Worm (Caenorhabditis elegans) whole organism, L4 larva: ENCODE data around the gene F56D6.9.

Source experiments
- F49E8.2 ChIP-seq: sonication (generic microtip); optimal IDR thresholded peaks from 2 replicates; lab custom pipeline; 2016; ENCODE audit warnings: missing compliant biosample characterization, mild to moderate bottlenecking, missing genetic modification characterization, borderline replicate concordance
- T20F7.1 ChIP-seq: fragments of 200-800 bp; sonication (Bioruptor generic); optimal IDR thresholded peaks from 2 replicates; lab custom pipeline; 2018; ENCODE audit warnings: mild to moderate bottlenecking, missing genetic modification characterization, missing compliant biosample characterization
- Y105C5A.15 ChIP-seq: fragments of 200-800 bp; sonication (Bioruptor generic); IDR thresholded peaks from 2 replicates; pipeline ENCODE4 v1.3.6; 2022; ENCODE audit warnings: missing genetic modification characterization, missing compliant biosample characterization
- Y48G9A.11 ChIP-seq: fragments of 200-800 bp; sonication (Bioruptor generic); IDR thresholded peaks from 2 replicates; pipeline ENCODE4 v1.3.6; 2022; ENCODE audit warnings: missing genetic modification reagents, missing genetic modification characterization, missing compliant biosample characterization
- ZK337.2 ChIP-seq: fragments of 200-800 bp; sonication (Bioruptor generic); IDR thresholded peaks from 2 replicates; pipeline ENCODE4 v1.3.6; 2022; ENCODE audit warnings: missing genetic modification reagents, missing genetic modification characterization, missing compliant biosample characterization
- aha-1 ChIP-seq: fragments of 150-350 bp; peaks from one replicate; lab custom pipeline; 2014; ENCODE audit warnings: missing biosample characterization, missing genetic modification characterization
- ama-1 ChIP-seq: fragments of 150-350 bp; optimal IDR thresholded peaks from 2 replicates; lab custom pipeline; 2014; ENCODE audit warnings: inconsistent platforms, mixed read lengths
- ceh-20 ChIP-seq: fragments of 200-800 bp; sonication (Bioruptor generic); IDR thresholded peaks from 2 replicates; pipeline ENCODE4 v1.3.6; 2022; ENCODE audit warnings: missing genetic modification reagents, missing genetic modification characterization, missing compliant biosample characterization
- ceh-28 ChIP-seq: fragments of 150-350 bp; optimal IDR thresholded peaks from 2 replicates; lab custom pipeline; 2014; ENCODE audit warnings: missing biosample characterization, missing genetic modification reagents, missing genetic modification characterization
- ceh-62 ChIP-seq: sonication (generic microtip); optimal IDR thresholded peaks from 2 replicates; lab custom pipeline; 2017; ENCODE audit warnings: missing biosample characterization, missing genetic modification characterization
- daf-16 ChIP-seq, 3 experiments: sonication (generic microtip); optimal IDR thresholded peaks; 2 replicates each; lab custom pipeline; 2016 to 2017; ENCODE audit warnings: missing genetic modification characterization in 3 of 3, missing genetic modification reagents in 3 of 3, mild to moderate bottlenecking in 2 of 3, missing compliant biosample characterization in 2 of 3, missing biosample characterization in 1 of 3, moderate library complexity in 1 of 3
- dmd-6 ChIP-seq: fragments of 200-800 bp; sonication (Bioruptor generic); IDR thresholded peaks from 2 replicates; pipeline ENCODE4 v1.3.6; 2022; ENCODE audit warnings: missing genetic modification reagents, missing genetic modification characterization, missing compliant biosample characterization
- duxl-1 ChIP-seq: sonication (generic microtip); optimal IDR thresholded peaks from 2 replicates; lab custom pipeline; 2016; ENCODE audit warnings: mild to moderate bottlenecking, missing genetic modification characterization, moderate library complexity, missing compliant biosample characterization; ENCODE audit not compliant: poor library complexity
- fos-1 ChIP-seq: fragments of 150-350 bp; optimal IDR thresholded peaks from 2 replicates; lab custom pipeline; 2014; ENCODE audit warnings: missing biosample characterization, missing genetic modification characterization
- hlh-11 ChIP-seq: fragments of 200-800 bp; sonication (Bioruptor generic); optimal IDR thresholded peaks from 2 replicates; lab custom pipeline; 2018; ENCODE audit warnings: mild to moderate bottlenecking, missing genetic modification characterization, missing compliant biosample characterization
- jun-1 ChIP-seq: fragments of 150-350 bp; optimal IDR thresholded peaks from 2 replicates; lab custom pipeline; 2014; ENCODE audit warnings: missing biosample characterization, missing genetic modification reagents, missing genetic modification characterization
- lin-1 ChIP-seq: fragments of 200-800 bp; sonication (Bioruptor generic); IDR thresholded peaks from 2 replicates; pipeline ENCODE4 v1.3.6; 2022; ENCODE audit warnings: missing genetic modification reagents, missing genetic modification characterization, missing compliant biosample characterization
- lin-38 ChIP-seq: fragments of 200-800 bp; sonication (Bioruptor generic); IDR thresholded peaks from 2 replicates; pipeline ENCODE4 v1.3.6; 2022; ENCODE audit warnings: missing genetic modification reagents, missing genetic modification characterization, missing compliant biosample characterization
- lsy-2 ChIP-seq, 2 experiments: fragments of 150-350 bp in 1 of 2; sonication (generic microtip) in 1 of 2; optimal IDR thresholded peaks; 2 replicates each; lab custom pipeline; 2014 to 2017; ENCODE audit warnings: missing biosample characterization in 2 of 2, missing genetic modification characterization in 2 of 2
- mdl-1 ChIP-seq, 2 experiments: fragments of 150-350 bp in 1 of 2; sonication (generic microtip) in 1 of 2; optimal IDR thresholded peaks; 2 replicates each; lab custom pipeline; 2014 to 2017; ENCODE audit warnings: missing biosample characterization in 2 of 2, missing genetic modification characterization in 2 of 2
- mxl-3 ChIP-seq: fragments of 200-800 bp; sonication (Bioruptor generic); optimal IDR thresholded peaks from 2 replicates; lab custom pipeline; 2018; ENCODE audit warnings: mild to moderate bottlenecking, missing genetic modification characterization, missing compliant biosample characterization
- nhr-10 ChIP-seq: fragments of 150-350 bp; optimal IDR thresholded peaks from 2 replicates; lab custom pipeline; 2014; ENCODE audit warnings: missing biosample characterization, missing genetic modification characterization
- nhr-237 ChIP-seq: sonication (generic microtip); optimal IDR thresholded peaks from 2 replicates; lab custom pipeline; 2017; ENCODE audit warnings: missing biosample characterization, missing genetic modification characterization
- nhr-28 ChIP-seq: fragments of 150-350 bp; optimal IDR thresholded peaks from 2 replicates; lab custom pipeline; 2014; ENCODE audit warnings: missing biosample characterization, missing genetic modification characterization
- nhr-42 ChIP-seq: fragments of 200-800 bp; sonication (Bioruptor generic); IDR thresholded peaks from 2 replicates; pipeline ENCODE4 v1.3.6; 2022; ENCODE audit warnings: missing genetic modification characterization, missing compliant biosample characterization
- nhr-6 ChIP-seq: fragments of 150-350 bp; optimal IDR thresholded peaks from 2 replicates; lab custom pipeline; 2014; ENCODE audit warnings: missing biosample characterization, missing genetic modification characterization
- nhr-77 ChIP-seq: fragments of 150-350 bp; optimal IDR thresholded peaks from 2 replicates; lab custom pipeline; 2014; ENCODE audit warnings: missing biosample characterization, missing genetic modification characterization
- pha-4 ChIP-seq, 2 experiments: fragments of 150-350 bp in 1 of 2; fragments of 200-800 bp in 1 of 2; sonication (Bioruptor generic) in 1 of 2; IDR thresholded peaks in 1 of 2; optimal IDR thresholded peaks in 1 of 2; 2 replicates each; pipeline versions ENCODE4 v1.3.6 to Lab custom; 2014 to 2022; ENCODE audit warnings: missing genetic modification characterization in 2 of 2, missing genetic modification reagents in 2 of 2, missing biosample characterization in 1 of 2, missing compliant biosample characterization in 1 of 2
- php-3 ChIP-seq: fragments of 200-800 bp; sonication (Bioruptor generic); IDR thresholded peaks from 2 replicates; pipeline ENCODE4 v1.3.6; 2022; ENCODE audit warnings: missing genetic modification reagents, missing genetic modification characterization, missing compliant biosample characterization
- pqm-1 ChIP-seq: sonication (generic microtip); optimal IDR thresholded peaks from 2 replicates; lab custom pipeline; 2017; ENCODE audit warnings: missing biosample characterization, missing genetic modification characterization
- rbr-2 ChIP-seq: sonication (generic microtip); optimal IDR thresholded peaks from 2 replicates; lab custom pipeline; 2016; ENCODE audit warnings: missing genotype, missing genetic modification characterization, missing compliant biosample characterization
- skn-1 ChIP-seq: fragments of 150-350 bp; optimal IDR thresholded peaks from 2 replicates; lab custom pipeline; 2014; ENCODE audit warnings: missing biosample characterization, missing genetic modification characterization
- snpc-1.2 ChIP-seq: fragments of 200-800 bp; sonication (Bioruptor generic); IDR thresholded peaks from 2 replicates; pipeline ENCODE4 v1.3.6; 2022; ENCODE audit warnings: missing genetic modification reagents, missing genetic modification characterization, missing compliant biosample characterization
- tra-1 ChIP-seq: fragments of 200-800 bp; sonication (Bioruptor generic); IDR thresholded peaks from 2 replicates; pipeline ENCODE4 v1.3.6; 2022; ENCODE audit warnings: missing genetic modification reagents, missing genetic modification characterization, missing compliant biosample characterization
- unc-39 ChIP-seq: sonication (generic microtip); optimal IDR thresholded peaks from 2 replicates; lab custom pipeline; 2017; ENCODE audit warnings: missing biosample characterization, missing genetic modification characterization
- unc-62 ChIP-seq, 3 experiments: fragments of 150-350 bp in 1 of 3; sonication (generic microtip); optimal IDR thresholded peaks in 2 of 3; peaks in 1 of 3; 1 replicate in 1 of 3; 2 replicates in 2 of 3; lab custom pipeline; 2014 to 2017; ENCODE audit warnings: missing biosample characterization in 3 of 3, missing genetic modification characterization in 3 of 3, missing genetic modification reagents in 3 of 3, missing genotype in 1 of 3
- zfp-3 ChIP-seq: fragments of 200-800 bp; sonication (Bioruptor generic); conservative IDR thresholded peaks from 2 replicates; pipeline ENCODE4 v1.3.6; 2022; ENCODE audit warnings: missing genetic modification reagents, missing genetic modification characterization, missing compliant biosample characterization
- zip-11 ChIP-seq: fragments of 200-800 bp; sonication (Bioruptor generic); IDR thresholded peaks from 2 replicates; pipeline ENCODE4 v1.3.6; 2022; ENCODE audit warnings: missing genetic modification characterization, missing compliant biosample characterization
- ztf-7 ChIP-seq: fragments of 150-350 bp; optimal IDR thresholded peaks from 2 replicates; lab custom pipeline; 2014; ENCODE audit warnings: missing biosample characterization, missing genetic modification characterization

The F56D6.9 gene

DNA sequence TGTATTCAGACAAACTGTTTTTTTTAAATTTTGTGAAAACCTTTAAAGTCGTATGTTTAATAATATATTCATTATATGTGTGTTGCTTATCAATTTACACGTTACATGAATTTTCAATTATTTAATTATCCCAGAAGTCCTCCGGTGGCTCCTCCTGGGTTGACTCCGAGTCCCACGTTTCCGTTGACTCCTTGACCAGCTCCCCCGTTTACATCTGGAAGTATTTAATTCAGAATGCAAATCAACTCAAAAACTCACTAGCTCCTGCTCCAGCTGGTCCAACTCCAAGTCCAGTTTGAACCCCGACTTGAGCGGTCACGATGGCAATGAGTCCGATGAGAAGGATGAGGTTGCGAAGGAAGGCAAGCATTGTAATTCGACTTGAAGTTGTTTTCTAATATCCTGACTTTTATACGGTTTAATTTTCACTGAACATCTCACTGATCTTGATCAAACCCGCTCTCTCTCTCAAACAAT, 1.9 kb downstream of the F56D6.9 start, which contains the start of gene F56D6.8:
TSS of gene F56D6.8 (minus strand) at position 427 of the 477 bp plus-strand sequence.
- TF ChIP-seq F49E8.2 (tag; lab: Kevin White, UChicago) (no peak), snpc-1.2 (GFP tag; lab: Robert Waterston, UW) (no peak), nhr-10 (tag; lab: Kevin White, UChicago) (no peak), rbr-2 (tag; lab: Kevin White, UChicago) (no peak), fos-1 (tag; lab: Kevin White, UChicago) (no peak), Y105C5A.15 (GFP tag; lab: Robert Waterston, UW) (no peak), unc-62 (GFP tag; optimal IDR thresholded peaks at IDR 0.05 in 1 of 2; lab: Kevin White, UChicago) (peak in 1 of 2 experiments; percentile 74), unc-62 (tag; optimal IDR thresholded peaks at IDR 0.05; lab: Kevin White, UChicago) (no peak)

DNA sequence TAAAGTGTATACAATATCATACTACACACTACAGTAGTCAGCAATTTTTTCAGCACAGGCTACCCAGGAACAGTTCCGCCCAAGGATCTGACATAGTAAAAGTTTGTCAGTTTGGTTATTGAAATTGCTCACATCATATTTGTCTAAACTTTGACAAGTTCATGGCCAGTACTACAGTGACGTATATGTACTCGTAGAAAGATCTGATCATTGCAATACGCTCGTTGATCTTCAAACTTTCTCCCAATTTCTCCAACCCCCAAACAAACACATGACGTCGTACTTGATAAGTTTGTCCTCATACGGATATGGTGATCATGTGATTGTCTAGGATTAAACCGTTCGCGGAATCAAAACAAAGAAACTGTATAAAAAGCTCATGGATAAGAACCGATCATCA, 2.6 kb downstream of the F56D6.9 start, which contains the start of gene dct-8:
TSS of gene dct-8 (plus strand) at position 301 of the 400 bp plus-strand sequence.
- TF ChIP-seq rbr-2 (tag; lab: Kevin White, UChicago) (no peak), ZK337.2 (GFP tag; lab: Robert Waterston, UW) (no peak)

- no peak for TF ChIP-seq nhr-42
- TF ChIP-seq tra-1 (GFP tag; lab: Robert Waterston, UW) = peak; percentile 95
- no peak for TF ChIP-seq nhr-237 (tag; lab: Kevin White, UChicago)
- TF ChIP-seq jun-1 = peak; percentile 80
- TF ChIP-seq unc-62 (GFP tag; optimal IDR thresholded peaks at IDR 0.05 in 1 of 2; lab: Kevin White, UChicago) = peak in 1 of 2 experiments; percentile 63
- TF ChIP-seq unc-62 (tag; optimal IDR thresholded peaks at IDR 0.05; lab: Kevin White, UChicago) = no peak
- peak; percentile 75 for TF ChIP-seq nhr-6 (tag; lab: Kevin White, UChicago)
- TF ChIP-seq daf-16 (GFP tag; optimal IDR thresholded peaks at IDR 0.05; lab: Kevin White, UChicago) = peak in 1 of 2 experiments; percentile 76
- peak; percentile 97 for TF ChIP-seq daf-16 (tag; optimal IDR thresholded peaks at IDR 0.05; lab: Kevin White, UChicago)
- TF ChIP-seq zip-11 (GFP tag; lab: Robert Waterston, UW) = no peak
- TF ChIP-seq T20F7.1 (GFP tag; lab: Kevin White, UChicago) = peak; percentile 53
- peak; percentile 98 for TF ChIP-seq php-3 (GFP tag; lab: Robert Waterston, UW)
- no peak for TF ChIP-seq Y48G9A.11 (GFP tag; lab: Robert Waterston, UW)
- TF ChIP-seq nhr-28 = peak; percentile 97
- TF ChIP-seq lsy-2 (tag; optimal IDR thresholded peaks at IDR 0.05; lab: Kevin White, UChicago) = no peak
- peak in 1 of 2 experiments; percentile 70 for TF ChIP-seq mdl-1 (tag; optimal IDR thresholded peaks at IDR 0.05; lab: Kevin White, UChicago)
- no peak for TF ChIP-seq ztf-7 (tag; lab: Kevin White, UChicago)
- peak; percentile 99 for TF ChIP-seq dmd-6 (GFP tag; lab: Robert Waterston, UW)
- peak; percentile 66; the same call in 1 of the 2 replicates for TF ChIP-seq ceh-20 (GFP tag; lab: Robert Waterston, UW)
- no peak for TF ChIP-seq ceh-28 (tag; lab: Kevin White, UChicago)
- TF ChIP-seq lin-1 (GFP tag; lab: Robert Waterston, UW) = peak; percentile 97
- TF ChIP-seq pha-4 (GFP tag; IDR thresholded peaks at IDR 0.05; lab: Robert Waterston, UW) = no peak
- peak; percentile 16 for TF ChIP-seq pha-4 (tag; optimal IDR thresholded peaks at IDR 0.05; lab: Kevin White, UChicago)
- no peak for TF ChIP-seq ceh-62
- TF ChIP-seq mxl-3 (GFP tag; lab: Kevin White, UChicago) = peak; percentile 13
- TF ChIP-seq hlh-11 (tag; lab: Kevin White, UChicago) = peak; percentile 86
- TF ChIP-seq nhr-77 = peak; percentile 99
- no peak for TF ChIP-seq unc-39 (tag; lab: Kevin White, UChicago)
- no peak for TF ChIP-seq skn-1 (tag; lab: Kevin White, UChicago)
- TF ChIP-seq ZK337.2 (GFP tag; lab: Robert Waterston, UW) = no peak
- 0 out of 2 replicates have a peak, but pooled peaks have one; percentile 26 for TF ChIP-seq zfp-3 (GFP tag; lab: Robert Waterston, UW)
- TF ChIP-seq pqm-1 (tag; lab: Kevin White, UChicago) = peak; percentile 100
- TF ChIP-seq lin-38 (GFP tag; lab: Robert Waterston, UW) = no peak
- peak; percentile 71 for TF ChIP-seq aha-1
- no peak for TF ChIP-seq ama-1 (lab: Kevin White, UChicago)
- peak; percentile 47 for TF ChIP-seq duxl-1 (tag; lab: Kevin White, UChicago)
- peak; percentile 87 for TF ChIP-seq fos-1 (tag; lab: Kevin White, UChicago)
Measured at ce11 chrIV:3899719-3900554, 7.8 kb downstream of the F56D6.9 start, which contains the start of gene srz-62. TSS of gene srz-62 (plus strand) at chrIV:3900504.
